Fruit fly (Drosophila melanogaster): ENCODE results near the gene Acox3.

The Acox3 gene

DNA sequence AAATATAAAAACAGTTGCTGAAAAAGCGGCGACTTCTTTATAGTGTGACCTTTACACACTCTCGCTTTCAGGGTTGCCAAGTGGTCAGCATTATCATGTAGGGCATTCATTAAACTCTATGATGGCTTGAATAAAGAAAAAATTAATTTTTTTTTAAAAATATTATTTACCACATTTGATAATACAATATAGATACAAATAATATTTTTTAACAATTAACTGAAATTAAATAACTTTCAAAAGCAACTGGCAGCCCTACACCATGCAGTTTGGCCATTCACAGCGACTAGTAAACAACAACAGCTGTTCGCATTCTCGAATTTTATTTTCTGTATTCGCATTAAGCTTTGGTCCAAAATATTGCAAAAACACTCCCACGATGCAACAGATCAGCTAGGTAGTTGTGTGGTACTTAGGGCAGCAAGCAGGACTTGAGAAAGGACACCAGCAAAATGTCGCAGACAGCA is 42.6 kb upstream of the Acox3 start, which contains the start of the genes Phf5a and CG31638 (continued):
- TF ChIP-seq zen2 (GFP tag; IDR thresholded peaks at IDR 0.05; ENCODE audit: partially characterized antibody) = no peak
- peak; percentile 82 for TF ChIP-seq exex (tag; optimal IDR thresholded peaks at IDR 0.05)
- TF ChIP-seq ken (GFP tag; IDR thresholded peaks at IDR 0.05) = peak; percentile 76
- peak; percentile 97 for TF ChIP-seq CG11085 (GFP tag; IDR thresholded peaks at IDR 0.05)
- TF ChIP-seq CG12769 (tag; optimal IDR thresholded peaks at IDR 0.05) = no peak
- no peak for TF ChIP-seq pho (GFP tag; optimal IDR thresholded peaks at IDR 0.05)
- TF ChIP-seq CG1832 (GFP tag; optimal IDR thresholded peaks at IDR 0.05) = no peak
- TF ChIP-seq pfk (GFP tag; optimal IDR thresholded peaks at IDR 0.05) = peak; percentile 52
- TF ChIP-seq CG31388 (GFP tag; optimal IDR thresholded peaks at IDR 0.05) = peak; percentile 48
- peak; percentile 96 for TF ChIP-seq NFAT (GFP tag; IDR thresholded peaks at IDR 0.05)
- peak; percentile 99 for TF ChIP-seq stwl (tag; optimal IDR thresholded peaks at IDR 0.05)
- TF ChIP-seq E2f2 (GFP tag; IDR thresholded peaks at IDR 0.05) = peak; percentile 66; the same call in 1 of the 2 replicates
- TF ChIP-seq gro (GFP tag; optimal IDR thresholded peaks at IDR 0.05) = no peak
- TF ChIP-seq CoRest (tag; optimal IDR thresholded peaks at IDR 0.05) = peak; percentile 90
- peak; percentile 98 for TF ChIP-seq E2f1 (GFP tag; IDR thresholded peaks at IDR 0.05)
- peak; percentile 85 for TF ChIP-seq Bdp1 (GFP tag; optimal IDR thresholded peaks at IDR 0.05)
- TF ChIP-seq CG4707 (GFP tag; optimal IDR thresholded peaks at IDR 0.05) = peak; percentile 49
- TF ChIP-seq CG1233 (GFP tag; optimal IDR thresholded peaks at IDR 0.05) = peak; percentile 95
- TF ChIP-seq CG3847 (GFP tag; IDR thresholded peaks at IDR 0.05) = peak; percentile 90
- peak; percentile 54 for TF ChIP-seq Ada2b (GFP tag; IDR thresholded peaks at IDR 0.05)
- no peak for TF ChIP-seq Sry-δ (GFP tag; optimal IDR thresholded peaks at IDR 0.05)
- TF ChIP-seq CG2875 (GFP tag; optimal IDR thresholded peaks at IDR 0.05) = peak; percentile 63
- TF ChIP-seq HmgD (GFP tag; optimal IDR thresholded peaks at IDR 0.05) = peak; percentile 18
- peak; percentile 58 for TF ChIP-seq shn (GFP tag; optimal IDR thresholded peaks at IDR 0.05)
- TF ChIP-seq CG15011 (GFP tag; optimal IDR thresholded peaks at IDR 0.05) = peak; percentile 82
- TF ChIP-seq en (GFP tag; optimal IDR thresholded peaks at IDR 0.05) = no peak
- peak; percentile 91 for TF ChIP-seq oc (tag; optimal IDR thresholded peaks at IDR 0.05)
- no peak for TF ChIP-seq repo (GFP tag; optimal IDR thresholded peaks at IDR 0.05)
- TF ChIP-seq salm (tag; optimal IDR thresholded peaks at IDR 0.05) = peak; percentile 20
- TF ChIP-seq chinmo (GFP tag; IDR thresholded peaks at IDR 0.05; ENCODE audit: partially characterized antibody) = no peak
- TF ChIP-seq pita (GFP tag; optimal IDR thresholded peaks at IDR 0.05) = no peak
- TF ChIP-seq CG10959 (GFP tag; IDR thresholded peaks at IDR 0.05) = peak; percentile 34; the same call in 1 of the 2 replicates
- peak; percentile 97 for TF ChIP-seq CG2889 (GFP tag; IDR thresholded peaks at IDR 0.05)
- TF ChIP-seq CG32772 (GFP tag; IDR thresholded peaks at IDR 0.05) = peak; percentile 98
- no peak for TF ChIP-seq usp (GFP tag; optimal IDR thresholded peaks at IDR 0.05)
- peak; percentile 94 for TF ChIP-seq CG32767 (GFP tag; IDR thresholded peaks at IDR 0.05)
- peak; percentile 72 for TF ChIP-seq odd (GFP tag; optimal IDR thresholded peaks at IDR 0.05)
- TF ChIP-seq CG8281 (tag; optimal IDR thresholded peaks at IDR 0.05) = peak; percentile 84
- peak; percentile 97 for TF ChIP-seq CG6689 (GFP tag; IDR thresholded peaks at IDR 0.05)
- TF ChIP-seq CG3407 (GFP tag; optimal IDR thresholded peaks at IDR 0.05) = peak; percentile 94
- TF ChIP-seq Med (GFP tag) = peak; percentile 87
- peak; percentile 83 for TF ChIP-seq CG12219 (GFP tag; optimal IDR thresholded peaks at IDR 0.05)
- TF ChIP-seq Lpt (GFP tag; optimal IDR thresholded peaks at IDR 0.05) = no peak
- TF ChIP-seq eyg (GFP tag; optimal IDR thresholded peaks at IDR 0.05) = no peak
- peak; percentile 73 for TF ChIP-seq Ptx1 (GFP tag; IDR thresholded peaks at IDR 0.05)
- peak; percentile 87 for TF ChIP-seq CG15514 (GFP tag; optimal IDR thresholded peaks at IDR 0.05)
- TF ChIP-seq CG17802 (tag; optimal IDR thresholded peaks at IDR 0.05) = peak; percentile 88
- peak; percentile 96 for TF ChIP-seq Chrac-16 (GFP tag; optimal IDR thresholded peaks at IDR 0.05)
- TF ChIP-seq Dek (tag; optimal IDR thresholded peaks at IDR 0.05) = peak; percentile 96
- TF ChIP-seq CG2202 (tag; optimal IDR thresholded peaks at IDR 0.05) = peak; percentile 90
- TF ChIP-seq CG3995 (GFP tag; optimal IDR thresholded peaks at IDR 0.05) = peak; percentile 56

All from whole organism, embryonic.